Fruit fly (Drosophila melanogaster) whole organism, embryonic: Measurements from ENCODE around the gene CG3764.

ENCODE experiments used
- Awh ChIP-seq: fragments of 200-800 bp; sonication (Bioruptor generic); IDR thresholded peaks from 2 replicates; pipeline ENCODE4, ENCODE4 v1.3.6; 2022; ENCODE audit warnings: missing biosample characterization, missing genetic modification characterization
- CG10209 ChIP-seq: fragments of 200-800 bp; sonication (Bioruptor generic); optimal IDR thresholded peaks from 3 replicates; lab custom pipeline; 2017; ENCODE audit warnings: missing biosample characterization, mild to moderate bottlenecking, missing genetic modification characterization, missing genetic modification reagents
- CG10654 ChIP-seq: fragments of 200-800 bp; sonication (Bioruptor generic); optimal IDR thresholded peaks from 2 replicates; lab custom pipeline; 2016; ENCODE audit warnings: missing biosample characterization, missing genetic modification characterization
- CG10979 ChIP-seq: fragments of 200-800 bp; sonication (Bioruptor generic); optimal IDR thresholded peaks from 2 replicates; lab custom pipeline; 2018; ENCODE audit warnings: missing biosample characterization, mild to moderate bottlenecking, missing genetic modification characterization, moderate library complexity
- CG11504 ChIP-seq: fragments of 200-800 bp; sonication (Bioruptor generic); optimal IDR thresholded peaks from 3 replicates; lab custom pipeline; 2019; ENCODE audit warnings: missing biosample characterization, mild to moderate bottlenecking, missing genetic modification characterization, moderate library complexity
- CG11696 ChIP-seq: fragments of 200-800 bp; sonication (Bioruptor generic); IDR thresholded peaks from 2 replicates; pipeline ENCODE4 v1.3.6; 2022; ENCODE audit warnings: missing biosample characterization, missing genetic modification characterization
- CG1233 ChIP-seq: fragments of 200-800 bp; sonication (Bioruptor generic); optimal IDR thresholded peaks from 4 replicates; lab custom pipeline; 2018; ENCODE audit warnings: missing biosample characterization, mild to moderate bottlenecking, missing genetic modification characterization
- CG14014 ChIP-seq: fragments of 200-800 bp; sonication (Bioruptor generic); IDR thresholded peaks from 2 replicates; pipeline ENCODE4 v1.3.6; 2022; ENCODE audit warnings: missing biosample characterization, missing genetic modification characterization
- CG14050 ChIP-seq: fragments of 200-800 bp; sonication (Bioruptor generic); IDR thresholded peaks from 3 replicates; pipeline ENCODE4 v1.3.6; 2022; ENCODE audit warnings: missing biosample characterization, missing genetic modification characterization
- CG15514 ChIP-seq: fragments of 200-800 bp; sonication (Bioruptor generic); optimal IDR thresholded peaks from 3 replicates; lab custom pipeline; 2017; ENCODE audit warnings: missing biosample characterization, missing genetic modification characterization, mild to moderate bottlenecking, moderate library complexity, missing genetic modification reagents
- CG15601 ChIP-seq: fragments of 200-800 bp; sonication (Bioruptor generic); optimal IDR thresholded peaks from 3 replicates; lab custom pipeline; 2019; ENCODE audit warnings: missing biosample characterization, mild to moderate bottlenecking, missing genetic modification characterization, moderate library complexity
- CG1602 ChIP-seq: fragments of 200-800 bp; sonication (Bioruptor generic); optimal IDR thresholded peaks from 3 replicates; lab custom pipeline; 2016; ENCODE audit warnings: missing biosample characterization, missing genetic modification characterization
- CG16779 ChIP-seq: fragments of 200-800 bp; sonication (Bioruptor generic); IDR thresholded peaks from 2 replicates; pipeline ENCODE4 v1.3.6; 2022; ENCODE audit warnings: missing biosample characterization, missing genetic modification characterization
- CG31224 ChIP-seq: fragments of 200-800 bp; sonication (Bioruptor generic); IDR thresholded peaks from 2 replicates; pipeline ENCODE4 v1.3.6; 2022; ENCODE audit warnings: missing biosample characterization, missing genetic modification characterization
- CG3995 ChIP-seq: fragments of 200-800 bp; sonication (Bioruptor generic); optimal IDR thresholded peaks from 3 replicates; lab custom pipeline; 2016; ENCODE audit warnings: missing biosample characterization, missing genetic modification characterization
- CG4328 ChIP-seq: fragments of 200-800 bp; sonication (Bioruptor generic); optimal IDR thresholded peaks from 3 replicates; lab custom pipeline; 2017; ENCODE audit warnings: missing biosample characterization, missing genetic modification reagents, missing genetic modification characterization
- CG9215 ChIP-seq: fragments of 200-800 bp; sonication (Bioruptor generic); IDR thresholded peaks from 2 replicates; pipeline ENCODE4 v1.3.6; 2022; ENCODE audit warnings: missing biosample characterization, missing genetic modification characterization
- D ChIP-seq, 2 experiments: fragments of 200-800 bp in 1 of 2; fragments of >200 bp in 1 of 2; sonication (Bioruptor generic) in 1 of 2; optimal IDR thresholded peaks; 2 replicates in 1 of 2; 3 replicates in 1 of 2; lab custom pipeline; 2017; ENCODE audit warnings: mild to moderate bottlenecking in 1 of 2, missing biosample characterization in 1 of 2, missing genetic modification characterization in 1 of 2, missing genetic modification reagents in 1 of 2
- Elba2 ChIP-seq: fragments of 200-800 bp; sonication (Bioruptor generic); optimal IDR thresholded peaks from 3 replicates; lab custom pipeline; 2016; ENCODE audit warnings: missing biosample characterization, missing genetic modification characterization
- HHEX ChIP-seq: fragments of 200-800 bp; sonication (Bioruptor generic); optimal IDR thresholded peaks from 3 replicates; lab custom pipeline; 2017; ENCODE audit warnings: missing biosample characterization, mild to moderate bottlenecking, missing genetic modification characterization, missing genetic modification reagents
- Hr51 ChIP-seq, 2 experiments: fragments of 200-800 bp; sonication (Bioruptor generic); optimal IDR thresholded peaks; 2 replicates in 1 of 2; 3 replicates in 1 of 2; lab custom pipeline; 2016 to 2018; ENCODE audit warnings: missing biosample characterization in 2 of 2, missing genetic modification characterization in 2 of 2, mild to moderate bottlenecking in 1 of 2, moderate library complexity in 1 of 2
- MESR4 ChIP-seq: fragments of 200-800 bp; sonication (Bioruptor generic); optimal IDR thresholded peaks from 2 replicates; lab custom pipeline; 2018; ENCODE audit warnings: missing biosample characterization, mild to moderate bottlenecking, missing genetic modification characterization, moderate library complexity
- Mad ChIP-seq: fragments of 200-800 bp; sonication (Bioruptor generic); optimal IDR thresholded peaks from 2 replicates; lab custom pipeline; 2016; ENCODE audit warnings: missing biosample characterization, missing genetic modification characterization
- Myb ChIP-seq: fragments of 200-800 bp; sonication (Bioruptor generic); optimal IDR thresholded peaks from 2 replicates; lab custom pipeline; 2016; ENCODE audit warnings: missing biosample characterization, missing genetic modification characterization
- Nf-YB ChIP-seq: fragments of 200-800 bp; sonication (Bioruptor generic); optimal IDR thresholded peaks from 3 replicates; lab custom pipeline; 2019; ENCODE audit warnings: missing biosample characterization, mild to moderate bottlenecking, missing genetic modification characterization, moderate library complexity
- Oli ChIP-seq: fragments of 200-800 bp; sonication (Bioruptor generic); optimal IDR thresholded peaks from 2 replicates; lab custom pipeline; 2018; ENCODE audit warnings: missing biosample characterization, mild to moderate bottlenecking, missing genetic modification characterization, moderate library complexity
- PHDP ChIP-seq: fragments of 200-800 bp; sonication (Bioruptor generic); optimal IDR thresholded peaks from 3 replicates; lab custom pipeline; 2018; ENCODE audit warnings: missing biosample characterization, mild to moderate bottlenecking, missing genetic modification characterization, moderate library complexity
- Scr ChIP-seq: fragments of 200-800 bp; sonication (Bioruptor generic); IDR thresholded peaks from 2 replicates; pipeline ENCODE4 v1.3.6; 2022; ENCODE audit warnings: missing biosample characterization, missing genetic modification characterization; ENCODE audit not compliant: partially characterized antibody
- Stat92E ChIP-seq, 3 experiments: fragments of >200 bp in 2 of 3; fragments of 200-800 bp in 1 of 3; sonication (Bioruptor generic) in 1 of 3; optimal IDR thresholded peaks; 2 replicates each; lab custom pipeline; 2017 to 2019; ENCODE audit warnings: missing biosample characterization in 3 of 3, missing genetic modification characterization in 3 of 3, mild to moderate bottlenecking in 1 of 3, moderate library complexity in 1 of 3
- Vsx1 ChIP-seq: fragments of 200-800 bp; sonication (Bioruptor generic); optimal IDR thresholded peaks from 2 replicates; lab custom pipeline; 2017; ENCODE audit warnings: missing biosample characterization, mild to moderate bottlenecking, missing genetic modification characterization, missing genetic modification reagents
- abd-A ChIP-seq: fragments of 200-800 bp; sonication (Bioruptor generic); optimal IDR thresholded peaks from 3 replicates; lab custom pipeline; 2019; ENCODE audit warnings: missing biosample characterization, mild to moderate bottlenecking, missing genetic modification characterization, moderate library complexity
- ap ChIP-seq: fragments of 200-800 bp; sonication (Bioruptor generic); IDR thresholded peaks from 2 replicates; pipeline ENCODE4 v1.3.6; 2022; ENCODE audit warnings: missing biosample characterization, missing genetic modification characterization
- az2 ChIP-seq: fragments of 200-800 bp; sonication (Bioruptor generic); optimal IDR thresholded peaks from 3 replicates; lab custom pipeline; 2016; ENCODE audit warnings: missing biosample characterization, missing genetic modification characterization
- bbx ChIP-seq: fragments of 200-800 bp; sonication (Bioruptor generic); IDR thresholded peaks from 2 replicates; pipeline ENCODE4 v1.3.6; 2022; ENCODE audit warnings: missing biosample characterization, missing genetic modification characterization; ENCODE audit not compliant: partially characterized antibody
- bigmax ChIP-seq: fragments of 200-800 bp; sonication (Bioruptor generic); optimal IDR thresholded peaks from 2 replicates; lab custom pipeline; 2018; ENCODE audit warnings: missing biosample characterization, mild to moderate bottlenecking, missing genetic modification characterization
- chn ChIP-seq: fragments of 200-800 bp; sonication (Bioruptor generic); optimal IDR thresholded peaks from 2 replicates; lab custom pipeline; 2016; ENCODE audit warnings: missing biosample characterization, missing genetic modification characterization
- dmrt11E ChIP-seq: fragments of 200-800 bp; sonication (Bioruptor generic); optimal IDR thresholded peaks from 3 replicates; lab custom pipeline; 2018; ENCODE audit warnings: missing biosample characterization, mild to moderate bottlenecking, missing genetic modification characterization, moderate library complexity
- ems ChIP-seq: fragments of 200-800 bp; sonication (Bioruptor generic); optimal IDR thresholded peaks from 3 replicates; lab custom pipeline; 2016; ENCODE audit warnings: missing biosample characterization, missing genetic modification characterization
- ftz-f1 ChIP-seq: fragments of 200-800 bp; sonication (Bioruptor generic); optimal IDR thresholded peaks from 2 replicates; lab custom pipeline; 2016; ENCODE audit warnings: missing biosample characterization, missing genetic modification characterization
- insv ChIP-seq, 2 experiments: fragments of 200-800 bp; sonication (Bioruptor generic); optimal IDR thresholded peaks; 3 replicates each; lab custom pipeline; 2016 to 2018; ENCODE audit warnings: missing biosample characterization in 2 of 2, missing genetic modification characterization in 2 of 2
- inv ChIP-seq: fragments of 200-800 bp; sonication (Bioruptor generic); IDR thresholded peaks from 2 replicates; pipeline ENCODE4 v1.3.6; 2022; ENCODE audit warnings: missing biosample characterization, missing genetic modification characterization; ENCODE audit not compliant: partially characterized antibody
- kni ChIP-seq: fragments of 200-800 bp; sonication (Bioruptor generic); optimal IDR thresholded peaks from 3 replicates; lab custom pipeline; 2017; ENCODE audit warnings: mild to moderate bottlenecking, missing biosample characterization, missing genetic modification reagents, missing genetic modification characterization
- lab ChIP-seq: fragments of 200-800 bp; sonication (Bioruptor generic); optimal IDR thresholded peaks from 3 replicates; lab custom pipeline; 2017; ENCODE audit warnings: missing biosample characterization, missing genetic modification characterization, mild to moderate bottlenecking, moderate library complexity, missing genetic modification reagents
- sr ChIP-seq: fragments of 200-800 bp; sonication (Bioruptor generic); IDR thresholded peaks from 3 replicates; pipeline ENCODE4 v1.3.6; 2022; ENCODE audit warnings: missing biosample characterization, missing genetic modification characterization
- ssp ChIP-seq: fragments of 200-800 bp; sonication (Bioruptor generic); IDR thresholded peaks from 2 replicates; pipeline ENCODE4 v1.3.6; 2022; ENCODE audit warnings: missing biosample characterization, missing genetic modification characterization
- sug ChIP-seq: fragments of 200-800 bp; optimal IDR thresholded peaks from 2 replicates; lab custom pipeline; 2019; ENCODE audit warnings: missing biosample characterization, mild to moderate bottlenecking, missing genetic modification characterization, moderate library complexity

The CG3764 gene

dm6 chr3L:17009715-17010491 lies 2.5 kb downstream of the CG3764 start (continued):
- TF ChIP-seq ssp (GFP tag; lab: Robert Waterston, UW), result no peak
- peak; percentile 33 for TF ChIP-seq PHDP (tag; lab: Kevin White, UChicago)
- TF ChIP-seq Nf-YB (GFP tag; lab: Kevin White, UChicago), result peak; percentile 46
- TF ChIP-seq Elba2 (GFP tag; lab: Kevin White, UChicago), result no peak
- TF ChIP-seq HHEX (GFP tag; lab: Kevin White, UChicago), result peak; percentile 40
- peak; percentile 41 for TF ChIP-seq Oli (tag; lab: Kevin White, UChicago)
- TF ChIP-seq Mad (GFP tag; lab: Kevin White, UChicago), result no peak
- TF ChIP-seq CG31224 (GFP tag; lab: Robert Waterston, UW), result no peak
- peak; percentile 51 for TF ChIP-seq chn
- TF ChIP-seq bbx (GFP tag; lab: Robert Waterston, UW), result peak; percentile 54
- no peak for TF ChIP-seq CG10654 (GFP tag; lab: Kevin White, UChicago)
- no peak for TF ChIP-seq MESR4
- peak in 1 of 2 experiments; percentile 68 for TF ChIP-seq Hr51 (GFP tag; optimal IDR thresholded peaks at IDR 0.05; lab: Kevin White, UChicago)
- 0 out of 2 replicates have a peak, but pooled peaks have one; percentile 26 for TF ChIP-seq Awh (GFP tag; lab: Robert Waterston, UW)
- peak; percentile 77 for TF ChIP-seq lab (GFP tag; lab: Kevin White, UChicago)
- TF ChIP-seq kni (GFP tag; lab: Kevin White, UChicago), result peak; percentile 87
- TF ChIP-seq CG11696 (GFP tag; lab: Robert Waterston, UW), result peak; percentile 95
- TF ChIP-seq ftz-f1, result peak; percentile 80
- TF ChIP-seq ems (GFP tag; lab: Kevin White, UChicago), result no peak
- peak; percentile 73 for TF ChIP-seq Vsx1
- peak; percentile 47; the same call in 1 of the 2 replicates for TF ChIP-seq Scr (GFP tag; lab: Robert Waterston, UW)
- peak; percentile 2 for TF ChIP-seq Myb (GFP tag; lab: Kevin White, UChicago)
- TF ChIP-seq CG16779, result 0 out of 2 replicates have a peak, but pooled peaks have one; percentile 20
- no peak for TF ChIP-seq D (optimal IDR thresholded peaks at IDR 0.05; lab: Kevin White, UChicago)
- TF ChIP-seq D (GFP tag; optimal IDR thresholded peaks at IDR 0.05; lab: Kevin White, UChicago), result no peak
- no peak for TF ChIP-seq CG9215 (GFP tag; lab: Robert Waterston, UW)
- TF ChIP-seq CG11504 (tag; lab: Kevin White, UChicago), result peak; percentile 63
- TF ChIP-seq CG15601 (tag; lab: Kevin White, UChicago), result no peak
- TF ChIP-seq inv (GFP tag; lab: Robert Waterston, UW), result 0 out of 2 replicates have a peak, but pooled peaks have one; percentile 29
- TF ChIP-seq az2 (GFP tag; lab: Kevin White, UChicago), result no peak
- peak; percentile 21 for TF ChIP-seq CG1233
- peak; percentile 99 for TF ChIP-seq sug (tag; lab: Kevin White, UChicago)
- no peak for TF ChIP-seq ap (GFP tag; lab: Robert Waterston, UW)
- TF ChIP-seq dmrt11E (tag; lab: Kevin White, UChicago), result no peak
- peak; percentile 34; the same call in 1 of the 3 replicates for TF ChIP-seq CG14050 (GFP tag; lab: Robert Waterston, UW)
- peak; percentile 95 for TF ChIP-seq sr (GFP tag; lab: Robert Waterston, UW)
- TF ChIP-seq Stat92E (GFP tag; optimal IDR thresholded peaks at IDR 0.05; lab: Kevin White, UChicago), result peak in 1 of 3 experiments; percentile 36
- peak; percentile 54 for TF ChIP-seq CG10209 (GFP tag; lab: Kevin White, UChicago)
- peak; percentile 54 for TF ChIP-seq CG15514 (GFP tag; lab: Kevin White, UChicago)
- TF ChIP-seq CG10979 (tag; lab: Kevin White, UChicago), result no peak
- peak; percentile 95 for TF ChIP-seq abd-A (tag; lab: Kevin White, UChicago)
- peak; percentile 14; the same call in 1 of the 2 replicates for TF ChIP-seq CG14014 (GFP tag; lab: Robert Waterston, UW)
- TF ChIP-seq bigmax (GFP tag; lab: Kevin White, UChicago), result no peak
- TF ChIP-seq CG3995 (GFP tag; lab: Kevin White, UChicago), result peak; percentile 48
- TF ChIP-seq CG1602, result peak; percentile 18
- TF ChIP-seq insv (GFP tag; optimal IDR thresholded peaks at IDR 0.05; lab: Kevin White, UChicago), result peak in 1 of 2 experiments; percentile 39
- TF ChIP-seq CG4328, result peak; percentile 31
